Worm (Caenorhabditis elegans) whole organism, L3 larva: ENCODE data around the gene B0238.9.

Experiments
- R02D3.7 ChIP-seq: fragments of 150-350 bp; optimal IDR thresholded peaks from 2 replicates; lab custom pipeline; 2014; ENCODE audit warnings: missing biosample characterization, missing genetic modification characterization
- ZK546.5 ChIP-seq: sonication (generic microtip); optimal IDR thresholded peaks from 2 replicates; lab custom pipeline; 2017; ENCODE audit warnings: missing biosample characterization, missing genetic modification characterization
- aly-2 ChIP-seq: fragments of 150-350 bp; optimal IDR thresholded peaks from 2 replicates; lab custom pipeline; 2014; ENCODE audit warnings: missing biosample characterization, missing genetic modification characterization
- ama-1 ChIP-seq: fragments of 150-350 bp; optimal IDR thresholded peaks from 2 replicates; lab custom pipeline; 2018
- ceh-16 ChIP-seq: sonication (generic microtip); optimal IDR thresholded peaks from 2 replicates; lab custom pipeline; 2017; ENCODE audit warnings: missing biosample characterization, missing genetic modification characterization
- ceh-82 ChIP-seq: fragments of 150-350 bp; optimal IDR thresholded peaks from 2 replicates; lab custom pipeline; 2014; ENCODE audit warnings: missing biosample characterization, missing genetic modification characterization
- ceh-9 ChIP-seq: sonication (generic microtip); optimal IDR thresholded peaks from 2 replicates; lab custom pipeline; 2018; ENCODE audit warnings: missing biosample characterization, missing genetic modification characterization
- egl-27 ChIP-seq: sonication (generic microtip); optimal IDR thresholded peaks from 4 replicates; lab custom pipeline; 2017; ENCODE audit warnings: missing biosample characterization, missing genetic modification reagents, missing genetic modification characterization
- egl-5 ChIP-seq: fragments of 150-350 bp; optimal IDR thresholded peaks from 2 replicates; lab custom pipeline; 2017; ENCODE audit warnings: missing biosample characterization, missing genetic modification reagents, missing genetic modification characterization, inconsistent platforms
- elt-1 ChIP-seq: fragments of 150-350 bp; optimal IDR thresholded peaks from 2 replicates; lab custom pipeline; 2014; ENCODE audit warnings: missing biosample characterization, missing genetic modification characterization
- elt-3 ChIP-seq, 3 experiments: fragments of 150-350 bp in 1 of 3; sonication (generic microtip) in 2 of 3; optimal IDR thresholded peaks; 2 replicates in 2 of 3; 4 replicates in 1 of 3; lab custom pipeline; 2014 to 2017; ENCODE audit warnings: missing biosample characterization in 3 of 3, missing genetic modification characterization in 3 of 3
- fkh-10 ChIP-seq: sonication (generic microtip); optimal IDR thresholded peaks from 2 replicates; lab custom pipeline; 2017; ENCODE audit warnings: missing biosample characterization, missing genetic modification reagents, missing genetic modification characterization
- fos-1 ChIP-seq: fragments of 150-350 bp; optimal IDR thresholded peaks from 2 replicates; lab custom pipeline; 2014; ENCODE audit warnings: missing biosample characterization, missing genetic modification characterization
- hmg-11 ChIP-seq: sonication (generic microtip); optimal IDR thresholded peaks from 2 replicates; lab custom pipeline; 2016; ENCODE audit warnings: missing genetic modification characterization, missing compliant biosample characterization
- jun-1 ChIP-seq: fragments of 150-350 bp; optimal IDR thresholded peaks from 2 replicates; lab custom pipeline; 2014; ENCODE audit warnings: missing biosample characterization, missing genetic modification reagents, missing genetic modification characterization
- lin-15B ChIP-seq: fragments of 150-350 bp; optimal IDR thresholded peaks from 2 replicates; lab custom pipeline; 2014; ENCODE audit warnings: missing biosample characterization, missing genetic modification characterization
- lin-39 ChIP-seq: fragments of 150-350 bp; optimal IDR thresholded peaks from 2 replicates; lab custom pipeline; 2018; ENCODE audit warnings: missing biosample characterization, missing genetic modification reagents, missing genetic modification characterization
- lsy-12 ChIP-seq: sonication (generic microtip); optimal IDR thresholded peaks from 2 replicates; lab custom pipeline; 2016; ENCODE audit warnings: mild to moderate bottlenecking, missing genetic modification characterization, missing compliant biosample characterization
- mdl-1 ChIP-seq: fragments of 150-350 bp; optimal IDR thresholded peaks from 2 replicates; lab custom pipeline; 2014; ENCODE audit warnings: missing biosample characterization, missing genetic modification characterization
- mml-1 ChIP-seq: fragments of 150-350 bp; sonication (generic microtip); optimal IDR thresholded peaks from 3 replicates; lab custom pipeline; 2014; ENCODE audit warnings: missing biosample characterization, missing genetic modification characterization
- nfya-1 ChIP-seq: sonication (generic microtip); optimal IDR thresholded peaks from 2 replicates; lab custom pipeline; 2017; ENCODE audit warnings: missing genetic modification characterization, mild to moderate bottlenecking, missing compliant biosample characterization, antibody characterized with exemption, moderate library complexity; ENCODE audit not compliant: insufficient read depth
- nhr-11 ChIP-seq: fragments of 150-350 bp; optimal IDR thresholded peaks from 2 replicates; lab custom pipeline; 2014; ENCODE audit warnings: missing biosample characterization, missing genetic modification characterization
- nhr-12 ChIP-seq: fragments of 150-350 bp; optimal IDR thresholded peaks from 2 replicates; lab custom pipeline; 2014; ENCODE audit warnings: missing biosample characterization, missing genetic modification characterization
- nhr-23 ChIP-seq: fragments of 150-350 bp; optimal IDR thresholded peaks from 2 replicates; lab custom pipeline; 2014; ENCODE audit warnings: missing biosample characterization, missing genetic modification reagents, missing genetic modification characterization
- nhr-237 ChIP-seq: fragments of 150-350 bp; optimal IDR thresholded peaks from 2 replicates; lab custom pipeline; 2014; ENCODE audit warnings: missing biosample characterization, missing genetic modification characterization
- nhr-28 ChIP-seq: fragments of 150-350 bp; optimal IDR thresholded peaks from 2 replicates; lab custom pipeline; 2014; ENCODE audit warnings: missing biosample characterization, missing genetic modification characterization
- nhr-67 ChIP-seq: fragments of 150-350 bp; optimal IDR thresholded peaks from 2 replicates; lab custom pipeline; 2014; ENCODE audit warnings: missing biosample characterization, missing genetic modification characterization
- nhr-77 ChIP-seq: fragments of 150-350 bp; optimal IDR thresholded peaks from 2 replicates; lab custom pipeline; 2014; ENCODE audit warnings: missing biosample characterization, missing genetic modification characterization
- pha-4 ChIP-seq: fragments of 150-350 bp; optimal IDR thresholded peaks from 2 replicates; lab custom pipeline; 2014; ENCODE audit warnings: missing biosample characterization, missing genetic modification reagents, missing genetic modification characterization
- pqm-1 ChIP-seq: fragments of 150-350 bp; optimal IDR thresholded peaks from 2 replicates; lab custom pipeline; 2017; ENCODE audit warnings: missing biosample characterization, missing genetic modification characterization, inconsistent platforms
- sea-2 ChIP-seq: fragments of 150-350 bp; sonication (generic microtip); optimal IDR thresholded peaks from 4 replicates; lab custom pipeline; 2014; ENCODE audit warnings: missing biosample characterization, missing genetic modification reagents, missing genetic modification characterization
- skn-1 ChIP-seq: fragments of 150-350 bp; optimal IDR thresholded peaks from 2 replicates; lab custom pipeline; 2014; ENCODE audit warnings: missing biosample characterization, missing genetic modification characterization
- tbx-2 ChIP-seq: sonication (generic microtip); optimal IDR thresholded peaks from 2 replicates; lab custom pipeline; 2016; ENCODE audit warnings: mild to moderate bottlenecking, missing genetic modification characterization, missing compliant biosample characterization
- unc-62 ChIP-seq: fragments of 150-350 bp; sonication (generic microtip); optimal IDR thresholded peaks from 4 replicates; lab custom pipeline; 2014; ENCODE audit warnings: missing biosample characterization, missing genetic modification reagents, missing genetic modification characterization
- zag-1 ChIP-seq: fragments of 150-350 bp; optimal IDR thresholded peaks from 2 replicates; lab custom pipeline; 2014; ENCODE audit warnings: missing biosample characterization, missing genetic modification characterization
- ztf-11 ChIP-seq: fragments of 150-350 bp; optimal IDR thresholded peaks from 2 replicates; lab custom pipeline; 2014; ENCODE audit warnings: missing biosample characterization, missing genetic modification characterization
- ztf-4 ChIP-seq: fragments of 150-350 bp; optimal IDR thresholded peaks from 2 replicates; lab custom pipeline; 2014; ENCODE audit warnings: missing biosample characterization, missing genetic modification characterization

B0238.9 gene

DNA sequence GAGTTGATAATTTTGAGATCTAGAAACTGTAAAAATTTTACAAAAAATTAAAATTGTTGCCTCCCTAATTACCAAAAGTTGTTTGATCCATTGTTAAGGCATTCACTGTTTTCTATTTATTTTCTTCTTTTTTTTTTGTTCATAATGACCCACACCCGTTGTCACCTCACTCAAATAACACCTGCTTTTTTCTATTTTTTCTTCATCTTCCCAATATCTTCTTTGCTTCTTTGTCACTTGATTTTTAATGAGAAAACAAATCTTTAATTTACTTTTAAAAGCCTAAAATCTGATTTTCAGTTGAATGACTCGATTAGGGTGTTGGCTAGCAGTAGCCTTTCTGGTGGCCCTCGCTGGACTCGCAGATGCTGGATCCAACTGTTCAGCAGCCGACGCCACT lies 25.5 kb upstream of the B0238.9 start, which contains the start of gene ncx-2:
ncx-2 (plus strand) TSS at position 301 of the 400 bp plus-strand sequence.
- no peak for TF ChIP-seq pha-4 (tag; lab: Kevin White, UChicago)
- TF ChIP-seq elt-1 (tag; lab: Kevin White, UChicago) = no peak
- TF ChIP-seq nhr-237 (tag; lab: Kevin White, UChicago) = no peak
- TF ChIP-seq nfya-1 (tag; lab: Kevin White, UChicago) = no peak
- no peak for TF ChIP-seq fos-1 (tag; lab: Kevin White, UChicago)
- TF ChIP-seq ceh-9 (tag; lab: Kevin White, UChicago) = no peak
- TF ChIP-seq ztf-11 (tag; lab: Kevin White, UChicago) = no peak
- TF ChIP-seq ceh-82 (tag; lab: Kevin White, UChicago) = no peak
- TF ChIP-seq fkh-10 (GFP tag; lab: Kevin White, UChicago) = no peak
- TF ChIP-seq pqm-1 = no peak
- TF ChIP-seq mml-1 (tag; lab: Kevin White, UChicago) = no peak
- TF ChIP-seq lin-15B = no peak
- no peak for TF ChIP-seq nhr-23 (tag; lab: Kevin White, UChicago)
- no peak for TF ChIP-seq R02D3.7
- no peak for TF ChIP-seq egl-27
- TF ChIP-seq mdl-1 = no peak
- TF ChIP-seq, all 47 proteins: peak for 0

DNA sequence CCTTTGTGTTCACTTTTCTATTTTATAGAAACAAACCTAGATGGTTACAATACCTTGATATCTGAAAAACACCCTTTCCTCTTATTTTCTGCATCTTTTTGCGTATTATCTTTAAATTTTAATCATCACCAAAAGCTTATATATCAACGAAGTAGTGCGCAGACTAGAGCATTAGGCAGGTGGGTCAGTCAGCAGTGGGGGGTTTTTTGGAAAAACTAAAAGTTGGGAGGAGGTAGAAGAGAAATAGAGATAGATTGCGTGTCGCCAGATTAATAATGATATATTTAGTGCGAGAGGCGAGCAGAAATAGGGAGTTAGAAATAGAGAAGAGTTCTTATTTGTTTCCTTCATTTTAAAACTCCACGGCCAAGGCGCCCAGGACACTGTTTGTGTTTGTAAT lies 23.3 kb upstream of the B0238.9 start:
- TF ChIP-seq nhr-28 (no peak), pha-4 (tag; lab: Kevin White, UChicago) (peak; percentile 13), ceh-16 (tag; lab: Kevin White, UChicago) (no peak), ama-1 (lab: Kevin White, UChicago) (no peak), fos-1 (tag; lab: Kevin White, UChicago) (no peak), tbx-2 (tag; lab: Kevin White, UChicago) (no peak)

DNA sequence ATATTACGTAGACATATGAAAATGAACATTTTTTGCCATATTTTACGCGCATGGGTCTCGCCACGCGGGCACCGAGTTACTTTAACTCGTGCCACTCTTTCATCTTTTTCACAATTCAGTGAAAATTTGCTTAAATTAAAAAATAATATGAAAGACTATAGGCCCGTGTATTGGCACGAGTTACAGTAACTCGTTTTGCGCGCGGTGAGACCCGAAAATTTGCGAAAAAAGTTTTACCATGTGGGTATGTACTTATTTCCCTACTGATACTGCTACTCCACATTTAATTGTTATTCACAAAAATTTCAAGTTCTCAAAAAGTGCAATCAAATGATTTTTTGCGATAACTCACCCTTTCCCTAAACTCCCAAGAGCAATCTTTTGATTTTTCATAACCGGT lies 19.8 kb upstream of the B0238.9 start:
- no peak for TF ChIP-seq ztf-11 (tag; lab: Kevin White, UChicago)
- no peak for TF ChIP-seq ceh-82 (tag; lab: Kevin White, UChicago)
- no peak for TF ChIP-seq R02D3.7
- no peak for TF ChIP-seq ztf-4 (tag; lab: Kevin White, UChicago)
- TF ChIP-seq lsy-12 = no peak
- no peak for TF ChIP-seq nfya-1 (tag; lab: Kevin White, UChicago)
- TF ChIP-seq nhr-67 = no peak
- no peak for TF ChIP-seq sea-2
- TF ChIP-seq elt-3 (tag; optimal IDR thresholded peaks at IDR 0.05; lab: Kevin White, UChicago) = no peak
- TF ChIP-seq skn-1 (tag; lab: Kevin White, UChicago) = no peak
- TF ChIP-seq nhr-12 (tag; lab: Kevin White, UChicago) = no peak
- TF ChIP-seq ceh-16 (tag; lab: Kevin White, UChicago) = no peak
- TF ChIP-seq jun-1 = no peak
- TF ChIP-seq lin-39 = no peak
- TF ChIP-seq ama-1 (lab: Kevin White, UChicago) = no peak
- no peak for TF ChIP-seq egl-27
- no peak for TF ChIP-seq hmg-11
- no peak for TF ChIP-seq nhr-77 (tag; lab: Kevin White, UChicago)
- no peak for TF ChIP-seq lin-15B
- no peak for TF ChIP-seq fos-1 (tag; lab: Kevin White, UChicago)

DNA sequence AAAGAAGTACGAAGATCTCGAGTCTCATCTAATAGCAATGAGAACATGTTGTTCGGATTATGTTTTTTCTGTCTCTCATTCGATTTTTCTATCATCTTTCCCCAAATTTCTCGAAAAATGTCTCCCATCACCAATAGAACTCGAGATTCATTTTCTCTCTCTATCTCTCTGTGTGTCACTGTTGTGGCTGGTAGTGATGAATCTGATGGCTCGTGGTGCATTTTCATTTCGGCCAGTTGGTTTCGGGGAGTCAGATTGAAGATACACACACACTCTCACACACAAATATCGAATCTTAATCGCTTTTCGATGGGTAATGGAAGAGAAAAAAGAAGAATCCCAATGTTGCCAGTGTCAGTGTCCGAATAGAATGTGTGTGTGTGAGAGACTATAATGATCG lies 18.0 kb upstream of the B0238.9 start:
- TF ChIP-seq R02D3.7 (no peak), nhr-11 (no peak), ZK546.5 (no peak), mml-1 (tag; lab: Kevin White, UChicago) (no peak), nfya-1 (tag; lab: Kevin White, UChicago) (peak; percentile 34), egl-5 (tag; lab: Kevin White, UChicago) (peak; percentile 30), nhr-237 (tag; lab: Kevin White, UChicago) (no peak), lin-39 (peak; percentile 28), ztf-4 (tag; lab: Kevin White, UChicago) (no peak)

DNA sequence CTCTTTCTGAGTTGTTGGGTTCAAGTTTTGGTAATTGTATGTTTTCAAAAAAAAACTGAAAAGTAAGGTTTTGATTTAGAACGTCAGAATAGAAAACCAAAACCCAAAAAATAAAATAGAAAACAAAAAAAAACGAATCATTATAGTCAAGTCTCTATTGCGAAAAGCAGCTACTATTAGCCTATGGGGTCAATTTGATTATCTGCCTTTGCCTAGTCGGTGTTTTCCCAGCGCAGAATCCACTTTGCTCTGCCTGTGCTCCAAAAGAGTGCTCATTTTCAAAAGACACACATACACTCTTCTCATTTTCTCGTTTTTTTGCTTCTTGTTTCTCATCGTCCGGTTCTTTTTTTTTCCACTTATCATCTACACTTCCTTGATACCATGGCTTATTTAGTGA lies 10.8 kb upstream of the B0238.9 start:
- no peak for TF ChIP-seq jun-1
- no peak for TF ChIP-seq zag-1 (tag; lab: Kevin White, UChicago)
- no peak for TF ChIP-seq ZK546.5
- TF ChIP-seq ztf-4 (tag; lab: Kevin White, UChicago) = no peak
- no peak for TF ChIP-seq nhr-77 (tag; lab: Kevin White, UChicago)
- no peak for TF ChIP-seq nhr-12 (tag; lab: Kevin White, UChicago)
- TF ChIP-seq egl-27 = no peak
- no peak for TF ChIP-seq fos-1 (tag; lab: Kevin White, UChicago)
- no peak for TF ChIP-seq elt-1 (tag; lab: Kevin White, UChicago)
- no peak for TF ChIP-seq lin-39
- no peak for TF ChIP-seq fkh-10 (GFP tag; lab: Kevin White, UChicago)
- no peak for TF ChIP-seq unc-62 (GFP tag; lab: Kevin White, UChicago)
- TF ChIP-seq aly-2 (tag; lab: Kevin White, UChicago) = no peak
